Worm (Caenorhabditis elegans): ENCODE results near the gene R07E5.5.

ce11 chrIII:4439493-4439983 lies 42.3 kb downstream of the R07E5.5 start, which contains the start of gene C28A5.2:
- TF ChIP-seq him-1 (tag; optimal IDR thresholded peaks at IDR 0.05) (no peak), dao-5 (tag; optimal IDR thresholded peaks at IDR 0.05) (no peak), W03F9.2 (tag; optimal IDR thresholded peaks at IDR 0.05) (no peak)
